Worm (Caenorhabditis elegans) whole organism, early embryonic: Measurements from ENCODE around the gene C32D5.10.

ENCODE experiments used
- F13C5.2 ChIP-seq: sonication (generic microtip); optimal IDR thresholded peaks from 2 replicates; lab custom pipeline; 2017; ENCODE audit warnings: mild to moderate bottlenecking, missing genetic modification characterization, inconsistent platforms, missing compliant biosample characterization
- ama-1 ChIP-seq: fragments of 150-350 bp; optimal IDR thresholded peaks from 2 replicates; lab custom pipeline; 2014
- ceh-13 ChIP-seq: fragments of 200-800 bp; sonication (Bioruptor generic); optimal IDR thresholded peaks from 2 replicates; lab custom pipeline; 2018; ENCODE audit warnings: mild to moderate bottlenecking, missing genetic modification characterization, missing compliant biosample characterization
- ets-7 ChIP-seq: sonication (generic microtip); optimal IDR thresholded peaks from 2 replicates; lab custom pipeline; 2016; ENCODE audit warnings: missing genotype, missing genetic modification characterization, missing compliant biosample characterization
- flt-1 ChIP-seq: fragments of 200-800 bp; sonication (Bioruptor generic); IDR thresholded peaks from 2 replicates; pipeline ENCODE4 v1.3.6; 2022; ENCODE audit warnings: missing genetic modification characterization, missing compliant biosample characterization
- hnd-1 ChIP-seq: sonication (generic microtip); optimal IDR thresholded peaks from 2 replicates; lab custom pipeline; 2016; ENCODE audit warnings: missing genetic modification characterization, missing compliant biosample characterization
- tbx-37 ChIP-seq: fragments of 200-800 bp; sonication (Bioruptor generic); conservative IDR thresholded peaks from 2 replicates; pipeline ENCODE4 v1.3.6; 2022; ENCODE audit warnings: missing genetic modification reagents, missing genetic modification characterization, missing compliant biosample characterization

DNA sequence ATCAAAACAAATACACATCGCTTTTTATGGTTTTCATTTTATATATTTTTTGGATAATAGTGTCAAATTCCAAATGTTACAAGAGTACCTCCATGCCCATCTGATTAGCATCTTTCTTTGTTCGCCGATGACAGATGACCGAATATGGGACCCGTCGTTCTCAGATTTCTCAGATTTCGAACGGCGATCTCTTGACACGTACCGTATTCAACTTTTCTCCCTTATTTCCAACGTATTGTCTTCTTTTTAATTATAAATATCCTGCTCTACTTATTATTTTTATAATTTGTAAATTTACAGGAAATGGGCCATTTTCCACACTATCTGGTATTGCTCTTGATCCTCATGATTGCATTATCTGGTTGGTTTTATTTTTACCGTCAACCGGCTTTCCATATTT is 46.6 kb upstream of the C32D5.10 start, which contains the start of gene zig-10:
- TF ChIP-seq tbx-37 (no peak), ama-1 (lab: Kevin White, UChicago) (no peak), ets-7 (no peak), hnd-1 (tag; lab: Kevin White, UChicago) (no peak), ceh-13 (GFP tag; lab: Kevin White, UChicago) (no peak), F13C5.2 (tag; lab: Kevin White, UChicago) (no peak), flt-1 (GFP tag; lab: Robert Waterston, UW) (no peak)
